Worm (Caenorhabditis elegans) whole organism, late embryonic: ENCODE results near the gene him-17.

Experiments
- fkh-6 ChIP-seq: sonication (generic microtip); optimal IDR thresholded peaks from 2 replicates; lab custom pipeline; 2016; ENCODE audit warnings: missing genetic modification characterization, missing compliant biosample characterization
- hlh-6 ChIP-seq: sonication (generic microtip); optimal IDR thresholded peaks from 2 replicates; lab custom pipeline; 2016; ENCODE audit warnings: missing genotype, missing genetic modification characterization, missing compliant biosample characterization
- mec-3 ChIP-seq: sonication (generic microtip); optimal IDR thresholded peaks from 2 replicates; lab custom pipeline; 2016; ENCODE audit warnings: borderline replicate concordance, missing genetic modification characterization, missing compliant biosample characterization
- nhr-11 ChIP-seq: fragments of 150-350 bp; optimal IDR thresholded peaks from 2 replicates; lab custom pipeline; 2014; ENCODE audit warnings: missing biosample characterization, missing genetic modification characterization
- pag-3 ChIP-seq: sonication (generic microtip); optimal IDR thresholded peaks from 2 replicates; lab custom pipeline; 2016; ENCODE audit warnings: missing compliant biosample characterization, missing genetic modification characterization, borderline replicate concordance
- pha-2 ChIP-seq: sonication (generic microtip); optimal IDR thresholded peaks from 2 replicates; lab custom pipeline; 2017; ENCODE audit warnings: mild to moderate bottlenecking, missing genetic modification characterization, missing compliant biosample characterization
- pha-4 ChIP-seq: fragments of 150-350 bp; optimal IDR thresholded peaks from 2 replicates; lab custom pipeline; 2018; ENCODE audit warnings: missing biosample characterization, missing genetic modification reagents, missing genetic modification characterization
- pros-1 ChIP-seq: fragments of 150-350 bp; optimal IDR thresholded peaks from 2 replicates; lab custom pipeline; 2014; ENCODE audit warnings: missing biosample characterization, missing genetic modification reagents, missing genetic modification characterization
- sox-4 ChIP-seq: sonication (generic microtip); optimal IDR thresholded peaks from 2 replicates; lab custom pipeline; 2017; ENCODE audit warnings: mild to moderate bottlenecking, missing genetic modification characterization, inconsistent platforms, missing compliant biosample characterization
- unc-86 ChIP-seq: sonication (generic microtip); optimal IDR thresholded peaks from 2 replicates; lab custom pipeline; 2016; ENCODE audit warnings: missing genetic modification characterization, missing compliant biosample characterization

DNA sequence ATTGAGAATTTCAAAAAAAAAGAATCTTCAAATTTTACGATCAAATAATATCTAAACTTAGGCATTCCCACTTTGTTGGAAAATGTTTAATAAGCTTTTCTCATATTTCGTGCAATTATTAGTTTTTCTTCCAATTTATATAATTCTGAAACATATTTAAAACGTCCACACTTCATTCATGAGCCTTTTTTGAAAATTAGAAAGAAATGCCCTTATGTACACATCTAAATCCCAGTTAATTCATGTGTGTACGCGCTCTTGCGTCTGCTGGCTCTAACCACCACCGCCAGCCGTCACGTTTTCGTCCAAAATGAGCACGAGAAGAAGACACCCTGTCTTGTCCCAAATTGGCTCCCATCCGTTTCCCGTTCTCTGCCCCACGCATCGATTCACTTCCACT, 9.9 kb upstream of the him-17 start:
- TF ChIP-seq pha-4 (tag; lab: Kevin White, UChicago) (no peak), sox-4 (no peak), hlh-6 (tag; lab: Kevin White, UChicago) (no peak), fkh-6 (tag; lab: Kevin White, UChicago) (no peak), pros-1 (tag; lab: Kevin White, UChicago) (no peak), pha-2 (no peak), unc-86 (no peak), pag-3 (tag; lab: Kevin White, UChicago) (no peak), mec-3 (tag; lab: Kevin White, UChicago) (no peak), nhr-11 (no peak)
